Fruit fly (Drosophila melanogaster) whole organism, prepupa: ENCODE measurements around the gene CG4962.

ENCODE experiments used
- CG10669 ChIP-seq: fragments of 200-800 bp; sonication (Bioruptor generic); optimal IDR thresholded peaks from 3 replicates; lab custom pipeline; 2018; ENCODE audit warnings: missing biosample characterization, mild to moderate bottlenecking, missing genetic modification characterization, moderate library complexity
- CG11902 ChIP-seq: fragments of 200-800 bp; sonication (Bioruptor generic); optimal IDR thresholded peaks from 3 replicates; lab custom pipeline; 2016; ENCODE audit warnings: missing biosample characterization, missing genetic modification characterization
- CG32006 ChIP-seq: fragments of 200-800 bp; sonication (Bioruptor generic); optimal IDR thresholded peaks from 3 replicates; lab custom pipeline; 2017; ENCODE audit warnings: missing biosample characterization, mild to moderate bottlenecking, missing genetic modification characterization
- CG6792 ChIP-seq: fragments of 200-800 bp; sonication (Bioruptor generic); optimal IDR thresholded peaks from 3 replicates; lab custom pipeline; 2016; ENCODE audit warnings: missing biosample characterization, missing genetic modification characterization
- CG6808 ChIP-seq: fragments of 200-800 bp; sonication (Bioruptor generic); optimal IDR thresholded peaks from 3 replicates; lab custom pipeline; 2017; ENCODE audit warnings: missing biosample characterization, missing genetic modification characterization, mild to moderate bottlenecking, moderate library complexity, missing genetic modification reagents
- CG6854 ChIP-seq: fragments of 200-800 bp; sonication (Bioruptor generic); optimal IDR thresholded peaks from 2 replicates; lab custom pipeline; 2017; ENCODE audit warnings: missing biosample characterization, mild to moderate bottlenecking, missing genetic modification characterization
- CG8319 ChIP-seq: fragments of 200-800 bp; sonication (Bioruptor generic); optimal IDR thresholded peaks from 3 replicates; lab custom pipeline; 2016; ENCODE audit warnings: missing biosample characterization, missing genetic modification characterization
- CG9139 ChIP-seq: fragments of 200-800 bp; sonication (Bioruptor generic); optimal IDR thresholded peaks from 3 replicates; lab custom pipeline; 2017; ENCODE audit warnings: missing biosample characterization, mild to moderate bottlenecking, missing genetic modification characterization
- dac ChIP-seq: fragments of 200-800 bp; sonication (Bioruptor generic); optimal IDR thresholded peaks from 2 replicates; lab custom pipeline; 2017; ENCODE audit warnings: missing biosample characterization, mild to moderate bottlenecking, missing genetic modification characterization
- dsx ChIP-seq: fragments of 200-800 bp; optimal IDR thresholded peaks from 3 replicates; lab custom pipeline; 2019; ENCODE audit warnings: missing biosample characterization, mild to moderate bottlenecking, missing genetic modification characterization, moderate library complexity; ENCODE audit not compliant: poor library complexity, severe bottlenecking
- eg ChIP-seq: fragments of 200-800 bp; sonication (Bioruptor generic); IDR thresholded peaks from 3 replicates; pipeline ENCODE4 v1.3.6; 2022; ENCODE audit warnings: missing biosample characterization, missing genetic modification characterization
- salr ChIP-seq, 2 experiments: fragments of 200-800 bp; sonication (Bioruptor generic); optimal IDR thresholded peaks; 3 replicates each; lab custom pipeline; 2016 to 2018; ENCODE audit warnings: missing biosample characterization in 2 of 2, missing genetic modification characterization in 2 of 2, mild to moderate bottlenecking in 1 of 2
- ss ChIP-seq, 2 experiments: fragments of 200-800 bp; sonication (Bioruptor generic); optimal IDR thresholded peaks; 2 replicates in 1 of 2; 3 replicates in 1 of 2; lab custom pipeline; 2017 to 2018; ENCODE audit warnings: mild to moderate bottlenecking in 2 of 2, missing biosample characterization in 2 of 2, missing genetic modification characterization in 2 of 2, moderate library complexity in 1 of 2
- topi ChIP-seq: fragments of 200-800 bp; sonication (Bioruptor generic); optimal IDR thresholded peaks from 3 replicates; lab custom pipeline; 2016; ENCODE audit warnings: missing biosample characterization, missing genetic modification characterization

DNA sequence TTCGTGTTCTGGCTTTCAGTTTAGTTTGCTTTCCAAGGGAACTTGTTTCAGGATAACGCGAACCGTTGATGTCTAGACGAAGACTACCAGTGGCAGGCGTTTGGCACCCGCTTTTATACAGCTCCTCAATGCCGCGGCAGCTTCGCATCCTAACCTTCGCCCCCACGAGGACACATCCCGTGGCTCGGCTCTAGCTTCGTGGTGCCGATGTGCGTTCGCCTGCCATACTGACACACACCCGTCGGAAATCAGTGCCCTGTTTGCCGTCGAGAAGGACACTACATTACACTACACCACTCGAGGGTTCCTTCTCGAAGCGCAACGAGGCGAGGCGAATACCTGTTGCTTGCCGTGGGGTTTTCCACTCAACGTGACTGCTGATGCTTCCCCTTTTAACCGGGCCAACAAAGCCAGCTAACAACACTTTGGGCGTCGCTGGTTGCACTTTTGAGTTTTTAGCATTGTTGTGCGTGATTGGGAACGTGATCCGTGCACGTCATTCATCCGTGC, 38.2 kb downstream of the CG4962 start, which contains the start of gene CG13054:
- TF ChIP-seq CG6854 (GFP tag; lab: Kevin White, UChicago) = no peak
- no peak for TF ChIP-seq dsx (GFP tag; lab: Kevin White, UChicago)
- no peak for TF ChIP-seq salr (GFP tag; optimal IDR thresholded peaks at IDR 0.05; lab: Kevin White, UChicago)
- no peak for TF ChIP-seq CG10669 (GFP tag; lab: Kevin White, UChicago)
- no peak for TF ChIP-seq CG6808
- TF ChIP-seq dac (GFP tag; lab: Kevin White, UChicago) = no peak
- no peak for TF ChIP-seq CG11902 (GFP tag; lab: Kevin White, UChicago)
- TF ChIP-seq CG8319 = no peak
- TF ChIP-seq topi = no peak
- no peak for TF ChIP-seq CG32006 (GFP tag; lab: Kevin White, UChicago)
- no peak for TF ChIP-seq eg
- TF ChIP-seq CG6792 = no peak
- TF ChIP-seq ss (GFP tag; optimal IDR thresholded peaks at IDR 0.05; lab: Kevin White, UChicago) = no peak
- no peak for TF ChIP-seq CG9139 (GFP tag; lab: Kevin White, UChicago)
